Worm (Caenorhabditis elegans) whole organism, late embryonic: ENCODE data around the gene xnd-1.

ENCODE experiments used
- F13H6.1 ChIP-seq: sonication (generic microtip); optimal IDR thresholded peaks from 2 replicates; lab custom pipeline; 2016; ENCODE audit warnings: missing genetic modification characterization, missing compliant biosample characterization
- K02D7.2 ChIP-seq: sonication (generic microtip); optimal IDR thresholded peaks from 2 replicates; lab custom pipeline; 2017; ENCODE audit warnings: mild to moderate bottlenecking, missing genetic modification characterization, missing compliant biosample characterization
- K09A11.1 ChIP-seq: sonication (generic microtip); optimal IDR thresholded peaks from 2 replicates; lab custom pipeline; 2017; ENCODE audit warnings: antibody characterized with exemption, mild to moderate bottlenecking, missing genetic modification characterization, missing compliant biosample characterization; ENCODE audit not compliant: insufficient read depth
- T23F11.4 ChIP-seq: fragments of 200-800 bp; sonication (Bioruptor generic); optimal IDR thresholded peaks from 2 replicates; lab custom pipeline; 2018; ENCODE audit warnings: mild to moderate bottlenecking, missing genetic modification characterization, missing compliant biosample characterization
- ama-1 ChIP-seq: fragments of 150-350 bp; optimal IDR thresholded peaks from 2 replicates; lab custom pipeline; 2014
- ceh-14 ChIP-seq: sonication (generic microtip); optimal IDR thresholded peaks from 2 replicates; lab custom pipeline; 2016; ENCODE audit warnings: missing genotype, missing genetic modification characterization, missing compliant biosample characterization
- ceh-18 ChIP-seq: sonication (generic microtip); optimal IDR thresholded peaks from 2 replicates; lab custom pipeline; 2016; ENCODE audit warnings: missing genetic modification characterization, missing compliant biosample characterization
- ceh-19 ChIP-seq: fragments of 200-800 bp; sonication (Bioruptor generic); optimal IDR thresholded peaks from 2 replicates; lab custom pipeline; 2018; ENCODE audit warnings: mild to moderate bottlenecking, missing genetic modification characterization, missing compliant biosample characterization
- ceh-2 ChIP-seq: sonication (generic microtip); optimal IDR thresholded peaks from 2 replicates; lab custom pipeline; 2016; ENCODE audit warnings: missing genotype, missing genetic modification characterization, missing compliant biosample characterization
- ceh-22 ChIP-seq: sonication (generic microtip); optimal IDR thresholded peaks from 2 replicates; lab custom pipeline; 2017; ENCODE audit warnings: missing biosample characterization, missing genetic modification characterization
- ceh-24 ChIP-seq: sonication (generic microtip); optimal IDR thresholded peaks from 2 replicates; lab custom pipeline; 2016; ENCODE audit warnings: mild to moderate bottlenecking, missing genetic modification characterization, missing compliant biosample characterization
- ceh-30 ChIP-seq: fragments of 150-350 bp; optimal IDR thresholded peaks from 2 replicates; lab custom pipeline; 2014; ENCODE audit warnings: missing biosample characterization, missing genetic modification characterization
- ceh-31 ChIP-seq: sonication (generic microtip); optimal IDR thresholded peaks from 2 replicates; lab custom pipeline; 2016; ENCODE audit warnings: missing genetic modification characterization, missing compliant biosample characterization
- ceh-48 ChIP-seq: sonication (generic microtip); optimal IDR thresholded peaks from 2 replicates; lab custom pipeline; 2016; ENCODE audit warnings: missing genetic modification characterization, inconsistent platforms, missing compliant biosample characterization
- ceh-6 ChIP-seq: fragments of 200-800 bp; sonication (Bioruptor generic); optimal IDR thresholded peaks from 2 replicates; lab custom pipeline; 2018; ENCODE audit warnings: mild to moderate bottlenecking, missing genetic modification characterization, missing compliant biosample characterization
- ceh-9 ChIP-seq: sonication (generic microtip); optimal IDR thresholded peaks from 2 replicates; lab custom pipeline; 2016; ENCODE audit warnings: mild to moderate bottlenecking, missing genetic modification characterization, inconsistent platforms, missing compliant biosample characterization
- ets-4 ChIP-seq: sonication (generic microtip); optimal IDR thresholded peaks from 2 replicates; lab custom pipeline; 2016; ENCODE audit warnings: missing genetic modification characterization, missing compliant biosample characterization
- fax-1 ChIP-seq: sonication (generic microtip); optimal IDR thresholded peaks from 2 replicates; lab custom pipeline; 2016; ENCODE audit warnings: missing genotype, missing genetic modification characterization, missing compliant biosample characterization
- fkh-10 ChIP-seq: fragments of 150-350 bp; optimal IDR thresholded peaks from 2 replicates; lab custom pipeline; 2014; ENCODE audit warnings: missing biosample characterization, missing genetic modification reagents, missing genetic modification characterization
- gmeb-2 ChIP-seq: sonication (generic microtip); optimal IDR thresholded peaks from 2 replicates; lab custom pipeline; 2016; ENCODE audit warnings: missing genetic modification characterization, inconsistent platforms, missing compliant biosample characterization
- hlh-13 ChIP-seq: fragments of 200-800 bp; sonication (Bioruptor generic); optimal IDR thresholded peaks from 2 replicates; lab custom pipeline; 2018; ENCODE audit warnings: mild to moderate bottlenecking, missing genetic modification characterization, missing compliant biosample characterization
- hlh-6 ChIP-seq: sonication (generic microtip); optimal IDR thresholded peaks from 2 replicates; lab custom pipeline; 2016; ENCODE audit warnings: missing genotype, missing genetic modification characterization, missing compliant biosample characterization
- hlh-8 ChIP-seq: sonication (generic microtip); optimal IDR thresholded peaks from 2 replicates; lab custom pipeline; 2016; ENCODE audit warnings: missing genotype, missing genetic modification characterization, missing compliant biosample characterization
- lin-11 ChIP-seq: fragments of 200-800 bp; sonication (Bioruptor generic); optimal IDR thresholded peaks from 2 replicates; lab custom pipeline; 2018; ENCODE audit warnings: mild to moderate bottlenecking, missing genetic modification characterization, missing compliant biosample characterization
- nfya-1 ChIP-seq: sonication (generic microtip); optimal IDR thresholded peaks from 2 replicates; lab custom pipeline; 2017; ENCODE audit warnings: missing genetic modification characterization, mild to moderate bottlenecking, missing compliant biosample characterization, antibody characterized with exemption, moderate library complexity
- pag-3 ChIP-seq: sonication (generic microtip); optimal IDR thresholded peaks from 2 replicates; lab custom pipeline; 2016; ENCODE audit warnings: missing compliant biosample characterization, missing genetic modification characterization, borderline replicate concordance
- pax-1 ChIP-seq: fragments of 150-350 bp; optimal IDR thresholded peaks from 2 replicates; lab custom pipeline; 2014; ENCODE audit warnings: missing biosample characterization, missing genetic modification characterization
- pha-2 ChIP-seq: sonication (generic microtip); optimal IDR thresholded peaks from 2 replicates; lab custom pipeline; 2017; ENCODE audit warnings: mild to moderate bottlenecking, missing genetic modification characterization, missing compliant biosample characterization
- pha-4 ChIP-seq: fragments of 150-350 bp; optimal IDR thresholded peaks from 2 replicates; lab custom pipeline; 2018; ENCODE audit warnings: missing biosample characterization, missing genetic modification reagents, missing genetic modification characterization
- pqm-1 ChIP-seq: sonication (generic microtip); optimal IDR thresholded peaks from 2 replicates; lab custom pipeline; 2016; ENCODE audit warnings: missing genetic modification characterization, missing compliant biosample characterization
- pros-1 ChIP-seq: fragments of 150-350 bp; optimal IDR thresholded peaks from 2 replicates; lab custom pipeline; 2014; ENCODE audit warnings: missing biosample characterization, missing genetic modification reagents, missing genetic modification characterization
- sdc-2 ChIP-seq: sonication (generic microtip); optimal IDR thresholded peaks from 2 replicates; lab custom pipeline; 2016; ENCODE audit warnings: missing genotype, missing genetic modification characterization, missing compliant biosample characterization
- sox-4 ChIP-seq: sonication (generic microtip); optimal IDR thresholded peaks from 2 replicates; lab custom pipeline; 2017; ENCODE audit warnings: mild to moderate bottlenecking, missing genetic modification characterization, inconsistent platforms, missing compliant biosample characterization
- syd-9 ChIP-seq: sonication (generic microtip); optimal IDR thresholded peaks from 2 replicates; lab custom pipeline; 2016; ENCODE audit warnings: mild to moderate bottlenecking, missing genetic modification characterization, moderate library complexity, missing compliant biosample characterization
- tbx-2 ChIP-seq: sonication (generic microtip); optimal IDR thresholded peaks from 2 replicates; lab custom pipeline; 2016; ENCODE audit warnings: missing genetic modification characterization, missing compliant biosample characterization
- tbx-7 ChIP-seq: sonication (generic microtip); optimal IDR thresholded peaks from 2 replicates; lab custom pipeline; 2016; ENCODE audit warnings: missing genotype, missing genetic modification characterization, missing compliant biosample characterization
- unc-86 ChIP-seq: sonication (generic microtip); optimal IDR thresholded peaks from 2 replicates; lab custom pipeline; 2016; ENCODE audit warnings: missing genetic modification characterization, missing compliant biosample characterization

Gene xnd-1

ce11 chrIII:5573694-5574093, 30.6 kb upstream of the xnd-1 start, which contains the start of gene molo-1:
Gene molo-1, plus strand, starts transcription at chrIII:5573994.
- TF ChIP-seq unc-86 (tag; lab: Kevin White, UChicago) (no peak), ceh-14 (tag; lab: Kevin White, UChicago) (no peak), F13H6.1 (tag; lab: Kevin White, UChicago) (no peak), ceh-19 (GFP tag; lab: Kevin White, UChicago) (no peak), syd-9 (tag; lab: Kevin White, UChicago) (no peak), pha-2 (tag; lab: Kevin White, UChicago) (no peak), ceh-22 (tag; lab: Kevin White, UChicago) (no peak), K02D7.2 (no peak), ceh-30 (tag; lab: Kevin White, UChicago) (no peak), T23F11.4 (GFP tag; lab: Kevin White, UChicago) (no peak), nfya-1 (tag; lab: Kevin White, UChicago) (no peak)

ce11 chrIII:5581049-5581448, 23.2 kb upstream of the xnd-1 start, which contains the start of gene F56D2.5:
Gene F56D2.5, minus strand, starts transcription at chrIII:5581419.
- no peak for TF ChIP-seq lin-11 (tag; lab: Kevin White, UChicago)
- no peak for TF ChIP-seq tbx-2
- no peak for TF ChIP-seq pqm-1 (tag; lab: Kevin White, UChicago)
- TF ChIP-seq ceh-19 (GFP tag; lab: Kevin White, UChicago): no peak
- no peak for TF ChIP-seq ceh-18 (tag; lab: Kevin White, UChicago)
- TF ChIP-seq K09A11.1: no peak
- no peak for TF ChIP-seq sox-4
- TF ChIP-seq T23F11.4 (GFP tag; lab: Kevin White, UChicago): no peak
- TF ChIP-seq ama-1: no peak
- TF ChIP-seq hlh-6 (tag; lab: Kevin White, UChicago): no peak
- TF ChIP-seq syd-9 (tag; lab: Kevin White, UChicago): no peak
- no peak for TF ChIP-seq tbx-7 (tag; lab: Kevin White, UChicago)
- TF ChIP-seq ceh-6 (GFP tag; lab: Kevin White, UChicago): no peak
- no peak for TF ChIP-seq ceh-2 (tag; lab: Kevin White, UChicago)

ce11 chrIII:5582766-5583165, 21.5 kb upstream of the xnd-1 start, which contains the start of the genes F56D2.8 and uev-2:
Gene F56D2.8, minus strand, starts transcription at chrIII:5582866.
Gene uev-2, plus strand, starts transcription at chrIII:5583125.
- TF ChIP-seq ceh-18 (tag; lab: Kevin White, UChicago) (no peak), fkh-10 (no peak), F13H6.1 (tag; lab: Kevin White, UChicago) (no peak), hlh-13 (no peak), pqm-1 (tag; lab: Kevin White, UChicago) (no peak)
- TF ChIP-seq, all 69 proteins: peak for 0

- no peak for TF ChIP-seq gmeb-2 (tag; lab: Kevin White, UChicago)
- no peak for TF ChIP-seq K09A11.1
- TF ChIP-seq pax-1 (tag; lab: Kevin White, UChicago): peak; percentile 16
- no peak for TF ChIP-seq fax-1 (tag; lab: Kevin White, UChicago)
- TF ChIP-seq ets-4: peak; percentile 1
- no peak for TF ChIP-seq ceh-24
- TF ChIP-seq tbx-2: no peak
- TF ChIP-seq pha-4 (tag; lab: Kevin White, UChicago): no peak
- no peak for TF ChIP-seq ceh-6 (GFP tag; lab: Kevin White, UChicago)
- no peak for TF ChIP-seq pag-3 (tag; lab: Kevin White, UChicago)
- TF ChIP-seq pqm-1 (tag; lab: Kevin White, UChicago): no peak
- TF ChIP-seq sdc-2 (tag; lab: Kevin White, UChicago): no peak
These were observed 19.6 kb upstream of the xnd-1 start, which contains the start of gene F56D2.3 for ce11 chrIII:5584647-5585046. Gene F56D2.3, plus strand, starts transcription at chrIII:5584947.

ce11 chrIII:5585711-5586110, 18.5 kb upstream of the xnd-1 start:
- TF ChIP-seq hlh-8 (tag; lab: Kevin White, UChicago): no peak
- TF ChIP-seq fax-1 (tag; lab: Kevin White, UChicago): no peak
- no peak for TF ChIP-seq ceh-31
- TF ChIP-seq ceh-48 (tag; lab: Kevin White, UChicago): no peak
- no peak for TF ChIP-seq ceh-9 (tag; lab: Kevin White, UChicago)
- TF ChIP-seq tbx-7 (tag; lab: Kevin White, UChicago): no peak
- TF ChIP-seq F13H6.1 (tag; lab: Kevin White, UChicago): no peak
- no peak for TF ChIP-seq pros-1 (tag; lab: Kevin White, UChicago)
- no peak for TF ChIP-seq ceh-18 (tag; lab: Kevin White, UChicago)
